Worm (Caenorhabditis elegans) whole organism, L4 larva: ENCODE data around the gene eff-1.

Experiments
- F37D6.2 ChIP-seq: sonication (generic microtip); optimal IDR thresholded peaks from 2 replicates; lab custom pipeline; 2016; ENCODE audit warnings: mild to moderate bottlenecking, missing genetic modification characterization, missing compliant biosample characterization
- T20F7.1 ChIP-seq: fragments of 200-800 bp; sonication (Bioruptor generic); optimal IDR thresholded peaks from 2 replicates; lab custom pipeline; 2018; ENCODE audit warnings: mild to moderate bottlenecking, missing genetic modification characterization, missing compliant biosample characterization
- Y105C5A.15 ChIP-seq: fragments of 200-800 bp; sonication (Bioruptor generic); IDR thresholded peaks from 2 replicates; pipeline ENCODE4 v1.3.6; 2022; ENCODE audit warnings: missing genetic modification characterization, missing compliant biosample characterization
- Y48G9A.11 ChIP-seq: fragments of 200-800 bp; sonication (Bioruptor generic); IDR thresholded peaks from 2 replicates; pipeline ENCODE4 v1.3.6; 2022; ENCODE audit warnings: missing genetic modification reagents, missing genetic modification characterization, missing compliant biosample characterization
- ZK546.5 ChIP-seq, 2 experiments: sonication (generic microtip); optimal IDR thresholded peaks; 2 replicates each; lab custom pipeline; 2017; ENCODE audit warnings: missing biosample characterization in 2 of 2, missing genetic modification characterization in 2 of 2
- ceh-62 ChIP-seq: sonication (generic microtip); optimal IDR thresholded peaks from 2 replicates; lab custom pipeline; 2017; ENCODE audit warnings: missing biosample characterization, missing genetic modification characterization
- ces-1 ChIP-seq: fragments of 150-350 bp; sonication (generic microtip); optimal IDR thresholded peaks from 4 replicates; lab custom pipeline; 2014; ENCODE audit warnings: missing biosample characterization, missing genetic modification reagents, missing genetic modification characterization
- ctbp-1 ChIP-seq: fragments of 200-800 bp; sonication (Bioruptor generic); IDR thresholded peaks from 2 replicates; pipeline ENCODE4 v1.3.6; 2022; ENCODE audit warnings: missing genetic modification reagents, missing genetic modification characterization, missing compliant biosample characterization
- dmd-6 ChIP-seq: fragments of 200-800 bp; sonication (Bioruptor generic); IDR thresholded peaks from 2 replicates; pipeline ENCODE4 v1.3.6; 2022; ENCODE audit warnings: missing genetic modification reagents, missing genetic modification characterization, missing compliant biosample characterization
- dve-1 ChIP-seq: sonication (generic microtip); optimal IDR thresholded peaks from 2 replicates; lab custom pipeline; 2017; ENCODE audit warnings: antibody characterized with exemption, mild to moderate bottlenecking, missing genetic modification characterization, missing compliant biosample characterization; ENCODE audit not compliant: insufficient read depth
- fos-1 ChIP-seq: fragments of 150-350 bp; optimal IDR thresholded peaks from 2 replicates; lab custom pipeline; 2014; ENCODE audit warnings: missing biosample characterization, missing genetic modification characterization
- hif-1 ChIP-seq, 2 experiments: sonication (generic microtip); optimal IDR thresholded peaks; 2 replicates each; lab custom pipeline; 2016 to 2017; ENCODE audit warnings: missing compliant biosample characterization in 2 of 2, missing genetic modification characterization in 2 of 2, missing genetic modification reagents in 2 of 2, missing genotype in 2 of 2, mild to moderate bottlenecking in 1 of 2
- mes-2 ChIP-seq: sonication (generic microtip); optimal IDR thresholded peaks from 2 replicates; lab custom pipeline; 2016; ENCODE audit warnings: missing genotype, mild to moderate bottlenecking, missing genetic modification characterization, missing compliant biosample characterization; ENCODE audit not compliant: poor library complexity, severe bottlenecking
- nhr-10 ChIP-seq: fragments of 150-350 bp; optimal IDR thresholded peaks from 2 replicates; lab custom pipeline; 2014; ENCODE audit warnings: missing biosample characterization, missing genetic modification characterization
- nhr-111 ChIP-seq: fragments of 200-800 bp; sonication (Bioruptor generic); optimal IDR thresholded peaks from 2 replicates; lab custom pipeline; 2018; ENCODE audit warnings: mild to moderate bottlenecking, missing genetic modification characterization, missing compliant biosample characterization
- nhr-28 ChIP-seq: fragments of 150-350 bp; optimal IDR thresholded peaks from 2 replicates; lab custom pipeline; 2014; ENCODE audit warnings: missing biosample characterization, missing genetic modification characterization
- nhr-48 ChIP-seq: sonication (generic microtip); optimal IDR thresholded peaks from 2 replicates; lab custom pipeline; 2016; ENCODE audit warnings: mild to moderate bottlenecking, missing genetic modification characterization, missing compliant biosample characterization
- php-3 ChIP-seq: fragments of 200-800 bp; sonication (Bioruptor generic); IDR thresholded peaks from 2 replicates; pipeline ENCODE4 v1.3.6; 2022; ENCODE audit warnings: missing genetic modification reagents, missing genetic modification characterization, missing compliant biosample characterization
- pqm-1 ChIP-seq: sonication (generic microtip); optimal IDR thresholded peaks from 2 replicates; lab custom pipeline; 2017; ENCODE audit warnings: missing biosample characterization, missing genetic modification characterization
- set-16 ChIP-seq: fragments of 200-800 bp; sonication (Bioruptor generic); IDR thresholded peaks from 2 replicates; pipeline ENCODE4 v1.3.6; 2022; ENCODE audit warnings: missing genetic modification reagents, missing genetic modification characterization, missing compliant biosample characterization
- unc-62 ChIP-seq, 3 experiments: fragments of 150-350 bp in 1 of 3; sonication (generic microtip); optimal IDR thresholded peaks in 2 of 3; peaks in 1 of 3; 1 replicate in 1 of 3; 2 replicates in 2 of 3; lab custom pipeline; 2014 to 2017; ENCODE audit warnings: missing biosample characterization in 3 of 3, missing genetic modification characterization in 3 of 3, missing genetic modification reagents in 3 of 3, missing genotype in 1 of 3

Gene eff-1

DNA sequence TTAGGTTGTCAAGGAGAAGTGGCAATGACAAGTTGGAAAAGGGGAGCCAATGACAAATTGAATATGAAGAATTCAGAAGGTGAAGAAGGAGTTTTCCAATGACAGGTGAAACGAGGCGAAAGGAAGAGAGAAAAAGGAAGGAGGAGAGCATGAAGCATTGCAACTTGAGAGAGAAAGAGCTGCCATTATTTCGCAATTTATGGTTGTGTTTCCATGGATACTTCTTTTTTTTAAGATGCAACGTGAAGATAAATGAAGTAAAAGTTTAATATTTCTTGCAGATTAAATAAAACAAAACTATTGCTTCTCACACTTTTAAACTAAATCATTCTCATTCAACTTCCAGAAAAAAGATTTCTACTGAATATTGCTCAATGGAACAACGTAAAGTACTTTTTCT, 47.7 kb downstream of the eff-1 start, which contains the start of gene F49E12.8:
Gene F49E12.8 (minus strand): TSS at position 101 of the 400 bp plus-strand sequence.
- TF ChIP-seq nhr-111 (GFP tag; lab: Kevin White, UChicago) (no peak), dve-1 (tag; lab: Kevin White, UChicago) (peak; percentile 24)

DNA sequence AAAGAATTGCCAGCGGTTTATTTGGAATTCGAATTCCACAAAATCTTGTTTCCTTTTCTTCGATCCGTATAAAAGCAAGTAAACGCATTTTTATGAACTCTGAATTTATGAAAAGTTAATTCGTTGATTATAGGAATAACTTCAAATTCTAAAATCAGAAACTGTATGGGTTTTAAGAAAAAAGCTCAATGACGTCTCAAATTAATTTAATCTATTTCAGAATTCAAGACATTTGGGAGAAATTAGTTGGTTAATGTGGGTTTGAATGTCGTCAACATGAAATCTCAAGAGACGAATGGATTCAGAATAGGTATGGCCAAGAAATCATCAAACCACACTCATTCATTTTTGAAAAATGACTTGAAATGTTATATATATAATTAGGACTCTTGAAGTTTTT, 49.6 kb downstream of the eff-1 start, which contains the start of gene F49E12.7:
Gene F49E12.7 (minus strand): TSS at position 101 of the 400 bp plus-strand sequence.
- TF ChIP-seq hif-1 (tag; optimal IDR thresholded peaks at IDR 0.05; lab: Kevin White, UChicago): no peak
- no peak for TF ChIP-seq fos-1 (tag; lab: Kevin White, UChicago)
- TF ChIP-seq Y105C5A.15 (GFP tag; lab: Robert Waterston, UW): no peak
- TF ChIP-seq nhr-48 (tag; lab: Kevin White, UChicago): no peak
- no peak for TF ChIP-seq F37D6.2 (tag; lab: Kevin White, UChicago)

DNA sequence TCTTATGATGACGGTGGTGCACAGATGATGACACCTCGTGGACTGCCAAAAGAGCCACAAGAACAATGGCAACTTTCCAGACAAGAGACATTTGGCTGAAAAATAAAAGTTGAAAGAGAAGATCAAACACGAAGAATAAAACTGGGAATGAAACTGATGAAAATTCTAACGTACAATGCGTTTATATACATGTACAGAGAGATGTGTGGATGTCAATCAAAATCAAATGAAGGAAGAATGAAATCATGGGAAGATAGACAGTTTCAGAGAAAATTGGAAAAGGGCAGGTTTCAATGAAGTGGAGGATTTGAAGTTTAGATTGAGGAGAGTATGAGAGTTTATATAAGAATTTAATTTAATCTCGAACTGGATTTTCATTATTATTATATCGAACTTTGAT, 52.6 kb downstream of the eff-1 start, which contains the start of gene dod-23:
Gene dod-23 (minus strand): TSS at position 101 of the 400 bp plus-strand sequence.
- TF ChIP-seq ceh-62 (tag; lab: Kevin White, UChicago): no peak
- 0 out of 2 replicates have a peak, but pooled peaks have one; percentile 18 for TF ChIP-seq dmd-6 (GFP tag; lab: Robert Waterston, UW)

DNA sequence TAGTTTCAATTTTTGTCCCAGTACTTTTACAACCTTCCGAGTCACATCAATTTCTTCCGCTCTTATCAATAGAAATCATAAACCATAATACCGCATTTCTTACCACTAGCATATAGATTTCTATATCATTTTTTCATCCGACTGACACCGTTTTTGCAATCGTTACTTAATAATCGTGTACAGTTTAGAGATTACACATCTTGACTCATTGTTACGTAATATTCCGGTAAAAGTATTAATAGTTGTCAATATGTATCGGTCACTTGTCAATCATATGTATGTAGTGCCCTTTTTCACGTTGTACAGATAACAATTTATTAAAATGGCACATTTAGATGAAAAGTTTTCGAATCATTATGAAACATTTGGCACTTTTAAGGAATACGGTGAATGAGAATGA, 53.5 kb downstream of the eff-1 start:
- TF ChIP-seq ZK546.5 (tag; optimal IDR thresholded peaks at IDR 0.05; lab: Kevin White, UChicago): no peak
- TF ChIP-seq mes-2 (tag; lab: Kevin White, UChicago): no peak
- TF ChIP-seq Y48G9A.11: no peak
- no peak for TF ChIP-seq ctbp-1 (GFP tag; lab: Robert Waterston, UW)
- TF ChIP-seq ces-1 (GFP tag; lab: Kevin White, UChicago): no peak
- peak in 1 of 2 experiments; percentile 63 for TF ChIP-seq unc-62 (GFP tag; optimal IDR thresholded peaks at IDR 0.05 in 1 of 2; lab: Kevin White, UChicago)
- no peak for TF ChIP-seq unc-62 (tag; optimal IDR thresholded peaks at IDR 0.05; lab: Kevin White, UChicago)
- peak; percentile 38 for TF ChIP-seq T20F7.1 (GFP tag; lab: Kevin White, UChicago)
- peak; percentile 20 for TF ChIP-seq dve-1 (tag; lab: Kevin White, UChicago)
- no peak for TF ChIP-seq nhr-10 (tag; lab: Kevin White, UChicago)
- no peak for TF ChIP-seq php-3
- TF ChIP-seq pqm-1: peak; percentile 84
- TF ChIP-seq set-16 (GFP tag; lab: Robert Waterston, UW): no peak
- peak; percentile 47 for TF ChIP-seq nhr-28 (tag; lab: Kevin White, UChicago)
